Worm (Caenorhabditis elegans): Measurements from ENCODE around the gene srt-54.
A peak's percentile ranks its signal among the peaks of the same experiment; 100 is the strongest.

Gene srt-54

ce11 chrII:105327-105882, 11.6 kb upstream of the srt-54 start:
- TF ChIP-seq ces-1 (GFP tag; optimal IDR thresholded peaks at IDR 0.05) (no peak), zip-8 (tag; optimal IDR thresholded peaks at IDR 0.05) (no peak), lsy-2 (tag; optimal IDR thresholded peaks at IDR 0.05) (no peak), unc-62 (GFP tag; optimal IDR thresholded peaks at IDR 0.05) (no peak), hlh-1 (tag; optimal IDR thresholded peaks at IDR 0.05) (no peak), unc-39 (tag; optimal IDR thresholded peaks at IDR 0.05) (no peak), mls-2 (tag; optimal IDR thresholded peaks at IDR 0.05) (no peak), ceh-43 (GFP tag; optimal IDR thresholded peaks at IDR 0.05) (no peak), mep-1 (tag; optimal IDR thresholded peaks at IDR 0.05) (no peak)

ce11 chrII:105889-106288, 11.1 kb upstream of the srt-54 start, which contains the start of gene txt-1:
Gene txt-1 (plus strand): TSS chrII:106189.
- TF ChIP-seq sem-2 (GFP tag; optimal IDR thresholded peaks at IDR 0.05), result no peak
- no peak for TF ChIP-seq sptf-1 (tag; optimal IDR thresholded peaks at IDR 0.05)
- no peak for TF ChIP-seq ham-2 (GFP tag; optimal IDR thresholded peaks at IDR 0.05)
- TF ChIP-seq cnd-1 (tag; optimal IDR thresholded peaks at IDR 0.05), result no peak
- TF ChIP-seq blmp-1 (tag; optimal IDR thresholded peaks at IDR 0.05), result no peak
- TF ChIP-seq nhr-2 (tag; optimal IDR thresholded peaks at IDR 0.05), result no peak
- no peak for TF ChIP-seq nhr-76 (tag; optimal IDR thresholded peaks at IDR 0.05)
- no peak for TF ChIP-seq hlh-1 (tag; optimal IDR thresholded peaks at IDR 0.05)

ce11 chrII:107703-108102, 9.3 kb upstream of the srt-54 start:
- TF ChIP-seq hlh-1 (tag; optimal IDR thresholded peaks at IDR 0.05) (no peak), sem-2 (GFP tag; optimal IDR thresholded peaks at IDR 0.05) (no peak), ces-1 (GFP tag; optimal IDR thresholded peaks at IDR 0.05) (peak; percentile 67), mls-2 (tag; optimal IDR thresholded peaks at IDR 0.05) (peak; percentile 4)

ce11 chrII:108865-109264, 8.2 kb upstream of the srt-54 start, which contains the start of gene C50D2.2:
Gene C50D2.2 (plus strand): TSS chrII:109165.
- TF ChIP-seq cnd-1 (tag; optimal IDR thresholded peaks at IDR 0.05), result no peak
- TF ChIP-seq flh-1 (GFP tag; optimal IDR thresholded peaks at IDR 0.05), result no peak
- no peak for TF ChIP-seq mls-2 (tag; optimal IDR thresholded peaks at IDR 0.05)
- no peak for TF ChIP-seq snpc-4 (tag; optimal IDR thresholded peaks at IDR 0.05)
- TF ChIP-seq nhr-2 (tag; optimal IDR thresholded peaks at IDR 0.05), result no peak
- TF ChIP-seq elt-1 (tag; optimal IDR thresholded peaks at IDR 0.05; ENCODE audit: borderline replicate concordance, insufficient read depth), result no peak
- no peak for TF ChIP-seq tbx-8 (GFP tag; optimal IDR thresholded peaks at IDR 0.05)
- no peak for TF ChIP-seq unc-120 (tag; optimal IDR thresholded peaks at IDR 0.05; ENCODE audit: poor library complexity, severe bottlenecking)
- TF ChIP-seq blmp-1 (tag; optimal IDR thresholded peaks at IDR 0.05), result no peak
- no peak for TF ChIP-seq pha-4 (tag; optimal IDR thresholded peaks at IDR 0.05)
- no peak for TF ChIP-seq ces-1 (GFP tag; optimal IDR thresholded peaks at IDR 0.05)
- no peak for TF ChIP-seq ceh-43 (GFP tag; optimal IDR thresholded peaks at IDR 0.05)
- TF ChIP-seq lin-13 (tag; optimal IDR thresholded peaks at IDR 0.05), result no peak
- no peak for TF ChIP-seq lsy-2 (tag; optimal IDR thresholded peaks at IDR 0.05)
- TF ChIP-seq nhr-237 (tag; optimal IDR thresholded peaks at IDR 0.05), result no peak
- TF ChIP-seq unc-62 (GFP tag; optimal IDR thresholded peaks at IDR 0.05), result no peak
- no peak for TF ChIP-seq mab-5 (tag; optimal IDR thresholded peaks at IDR 0.05)

- TF ChIP-seq ceh-43 (GFP tag; optimal IDR thresholded peaks at IDR 0.05) (no peak), tbx-8 (GFP tag; optimal IDR thresholded peaks at IDR 0.05) (no peak), bed-3 (GFP tag; optimal IDR thresholded peaks at IDR 0.05) (no peak), unc-120 (tag; optimal IDR thresholded peaks at IDR 0.05; ENCODE audit: poor library complexity, severe bottlenecking) (no peak), M03D4.4 (tag; optimal IDR thresholded peaks at IDR 0.05) (no peak), sem-2 (GFP tag; optimal IDR thresholded peaks at IDR 0.05) (no peak), lsy-2 (tag; optimal IDR thresholded peaks at IDR 0.05) (no peak), drap-1 (GFP tag; optimal IDR thresholded peaks at IDR 0.05) (no peak), ztf-11 (tag; optimal IDR thresholded peaks at IDR 0.05) (no peak), ceh-83 (GFP tag; optimal IDR thresholded peaks at IDR 0.05) (no peak), unc-39 (tag; optimal IDR thresholded peaks at IDR 0.05) (no peak), lin-13 (tag; optimal IDR thresholded peaks at IDR 0.05) (no peak), blmp-1 (tag; optimal IDR thresholded peaks at IDR 0.05) (no peak), ceh-39 (tag; optimal IDR thresholded peaks at IDR 0.05) (no peak), nhr-76 (tag; optimal IDR thresholded peaks at IDR 0.05) (no peak), lin-32 (GFP tag; optimal IDR thresholded peaks at IDR 0.05) (no peak), snpc-4 (tag; optimal IDR thresholded peaks at IDR 0.05) (no peak), elt-3 (tag; optimal IDR thresholded peaks at IDR 0.05) (no peak)
Observed at ce11 chrII:111267-111666, 5.7 kb upstream of the srt-54 start, which contains the start of gene C50D2.1. Gene C50D2.1 (plus strand): TSS chrII:111567.
